Fruit fly (Drosophila melanogaster): ENCODE results near the gene Pdf.

Pdf gene

dm6 chr3R:26462173-26462959 lies 6.4 kb upstream of the Pdf start (continued):
- TF ChIP-seq br (optimal IDR thresholded peaks at IDR 0.05) = no peak
- no peak for TF ChIP-seq dan (GFP tag; IDR thresholded peaks at IDR 0.05)
- TF ChIP-seq CG17361 (GFP tag; IDR thresholded peaks at IDR 0.05) = no peak; the same call in 2 of the 3 replicates
- no peak for TF ChIP-seq cas (GFP tag; IDR thresholded peaks at IDR 0.05)
- no peak for TF ChIP-seq Dref (GFP tag; IDR thresholded peaks at IDR 0.05)
- TF ChIP-seq grn (GFP tag; optimal IDR thresholded peaks at IDR 0.05) = no peak
- peak; percentile 7 for TF ChIP-seq nau (GFP tag; optimal IDR thresholded peaks at IDR 0.05)
- no peak for TF ChIP-seq caup (GFP tag; optimal IDR thresholded peaks at IDR 0.05; ENCODE audit: severe bottlenecking)
- peak; percentile 55; the same call in 2 of the 3 replicates for TF ChIP-seq row (GFP tag; IDR thresholded peaks at IDR 0.05)
- TF ChIP-seq CG14667 (GFP tag; IDR thresholded peaks at IDR 0.05) = no peak
- TF ChIP-seq CG33557 (GFP tag; optimal IDR thresholded peaks at IDR 0.05) = no peak
- TF ChIP-seq grau (tag; optimal IDR thresholded peaks at IDR 0.05) = no peak
- TF ChIP-seq CG17802 (tag; optimal IDR thresholded peaks at IDR 0.05) = no peak
- TF ChIP-seq dm (GFP tag; optimal IDR thresholded peaks at IDR 0.05) = no peak
- TF ChIP-seq E2f2 (GFP tag; IDR thresholded peaks at IDR 0.05) = no peak; the same call in 1 of the 2 replicates
- no peak for TF ChIP-seq CG30431 (GFP tag; optimal IDR thresholded peaks at IDR 0.05)
- peak; percentile 51 for TF ChIP-seq CG14441 (GFP tag; IDR thresholded peaks at IDR 0.05)
- no peak for TF ChIP-seq CG9876 (GFP tag; optimal IDR thresholded peaks at IDR 0.05)
- no peak for TF ChIP-seq ATbp (GFP tag; optimal IDR thresholded peaks at IDR 0.05)
- TF ChIP-seq Hr78 (GFP tag; optimal IDR thresholded peaks at IDR 0.05) = no peak
- TF ChIP-seq h (optimal IDR thresholded peaks at IDR 0.05) = no peak
- no peak for TF ChIP-seq CG4707 (GFP tag; optimal IDR thresholded peaks at IDR 0.05)
- TF ChIP-seq vnd (GFP tag; IDR thresholded peaks at IDR 0.05; ENCODE audit: partially characterized antibody) = no peak
- peak; percentile 3 for TF ChIP-seq lilli (GFP tag; optimal IDR thresholded peaks at IDR 0.05)
- TF ChIP-seq Side (GFP tag; optimal IDR thresholded peaks at IDR 0.05) = no peak
- TF ChIP-seq bsh (GFP tag; optimal IDR thresholded peaks at IDR 0.05) = no peak
- no peak for TF ChIP-seq CoRest (tag; optimal IDR thresholded peaks at IDR 0.05)
- no peak for TF ChIP-seq Gug (GFP tag; IDR thresholded peaks at IDR 0.05)
- TF ChIP-seq NK7.1 (GFP tag; optimal IDR thresholded peaks at IDR 0.05) = no peak
- TF ChIP-seq zen2 (GFP tag; IDR thresholded peaks at IDR 0.05; ENCODE audit: partially characterized antibody) = no peak
- TF ChIP-seq amos (GFP tag; IDR thresholded peaks at IDR 0.05; ENCODE audit: partially characterized antibody) = no peak
- no peak for TF ChIP-seq kah (GFP tag; optimal IDR thresholded peaks at IDR 0.05)
- peak; percentile 1 for TF ChIP-seq CG6854 (GFP tag; optimal IDR thresholded peaks at IDR 0.05)
- no peak for TF ChIP-seq Chrac-16 (GFP tag; optimal IDR thresholded peaks at IDR 0.05)
- TF ChIP-seq Doc2 (GFP tag; IDR thresholded peaks at IDR 0.05) = no peak
- peak; percentile 13 for TF ChIP-seq tx (GFP tag; optimal IDR thresholded peaks at IDR 0.05)
- TF ChIP-seq CG10267 (tag; optimal IDR thresholded peaks at IDR 0.05) = no peak
- TF ChIP-seq Sox102F (GFP tag; optimal IDR thresholded peaks at IDR 0.05) = peak; percentile 34
- peak; percentile 43 for TF ChIP-seq CG7556 (GFP tag; optimal IDR thresholded peaks at IDR 0.05)
- TF ChIP-seq Drgx (GFP tag; IDR thresholded peaks at IDR 0.05) = peak; percentile 59
- TF ChIP-seq zfh2 (GFP tag; optimal IDR thresholded peaks at IDR 0.05) = no peak
- peak; percentile 11 for TF ChIP-seq CG9727 (GFP tag; optimal IDR thresholded peaks at IDR 0.05)
- TF ChIP-seq klu (GFP tag; IDR thresholded peaks at IDR 0.05) = peak; percentile 81
- TF ChIP-seq HmgD (GFP tag; optimal IDR thresholded peaks at IDR 0.05) = no peak
- TF ChIP-seq bcd (GFP tag; optimal IDR thresholded peaks at IDR 0.05) = no peak
- no peak for TF ChIP-seq ac (GFP tag; optimal IDR thresholded peaks at IDR 0.05)
- TF ChIP-seq sug (tag; optimal IDR thresholded peaks at IDR 0.05) = no peak
- TF ChIP-seq fd102C (GFP tag; optimal IDR thresholded peaks at IDR 0.05) = no peak
- no peak for TF ChIP-seq BEAF-32 (GFP tag; optimal IDR thresholded peaks at IDR 0.05)
- no peak for TF ChIP-seq nerfin-2 (GFP tag; IDR thresholded peaks at IDR 0.05; ENCODE audit: partially characterized antibody)

All from whole organism, embryonic.